Worm (Caenorhabditis elegans): ENCODE results near the gene nipi-4.

- TF ChIP-seq ceh-43 (GFP tag; optimal IDR thresholded peaks at IDR 0.05) (no peak), ztf-11 (tag; optimal IDR thresholded peaks at IDR 0.05) (no peak), blmp-1 (tag; optimal IDR thresholded peaks at IDR 0.05) (no peak), pha-4 (tag; optimal IDR thresholded peaks at IDR 0.05) (no peak)
Observed at ce11 chrV:7901222-7901621, 30.6 kb upstream of the nipi-4 start.

All from whole organism, mixed stage, embryonic.